Fruit fly (Drosophila melanogaster) whole organism, embryonic: ENCODE results near the gene TwdlX.

Source experiments
- CG10543 ChIP-seq: fragments of 200-800 bp; sonication (Bioruptor generic); optimal IDR thresholded peaks from 3 replicates; lab custom pipeline; 2017; ENCODE audit warnings: missing biosample characterization, mild to moderate bottlenecking, missing genetic modification characterization, moderate library complexity
- CG10565 ChIP-seq: fragments of 200-800 bp; sonication (Bioruptor generic); optimal IDR thresholded peaks from 3 replicates; lab custom pipeline; 2016; ENCODE audit warnings: missing biosample characterization, mild to moderate bottlenecking, missing genetic modification characterization
- CG12104 ChIP-seq: fragments of 200-800 bp; sonication (Bioruptor generic); optimal IDR thresholded peaks from 3 replicates; lab custom pipeline; 2016; ENCODE audit warnings: missing biosample characterization, missing genetic modification characterization
- CG14014 ChIP-seq: fragments of 200-800 bp; sonication (Bioruptor generic); IDR thresholded peaks from 2 replicates; pipeline ENCODE4 v1.3.6; 2022; ENCODE audit warnings: missing biosample characterization, missing genetic modification characterization
- CG14050 ChIP-seq: fragments of 200-800 bp; sonication (Bioruptor generic); IDR thresholded peaks from 3 replicates; pipeline ENCODE4 v1.3.6; 2022; ENCODE audit warnings: missing biosample characterization, missing genetic modification characterization
- CG16813 ChIP-seq: fragments of 200-800 bp; sonication (Bioruptor generic); IDR thresholded peaks from 3 replicates; pipeline ENCODE4 v1.3.6; 2022; ENCODE audit warnings: missing biosample characterization, missing genetic modification characterization; ENCODE audit not compliant: partially characterized antibody
- CG16863 ChIP-seq: fragments of 200-800 bp; sonication (Bioruptor generic); optimal IDR thresholded peaks from 3 replicates; lab custom pipeline; 2016; ENCODE audit warnings: missing biosample characterization, missing genetic modification characterization
- CG17385 ChIP-seq: fragments of 200-800 bp; sonication (Bioruptor generic); optimal IDR thresholded peaks from 3 replicates; lab custom pipeline; 2018; ENCODE audit warnings: missing biosample characterization, mild to moderate bottlenecking, missing genetic modification characterization
- CG3065 ChIP-seq: fragments of 200-800 bp; sonication (Bioruptor generic); optimal IDR thresholded peaks from 2 replicates; lab custom pipeline; 2016; ENCODE audit warnings: missing biosample characterization, missing genetic modification characterization
- CG31224 ChIP-seq: fragments of 200-800 bp; sonication (Bioruptor generic); IDR thresholded peaks from 2 replicates; pipeline ENCODE4 v1.3.6; 2022; ENCODE audit warnings: missing biosample characterization, missing genetic modification characterization
- CG3281 ChIP-seq: fragments of 200-800 bp; sonication (Bioruptor generic); optimal IDR thresholded peaks from 3 replicates; lab custom pipeline; 2017; ENCODE audit warnings: missing biosample characterization, mild to moderate bottlenecking, missing genetic modification characterization
- CG4328 ChIP-seq: fragments of 200-800 bp; sonication (Bioruptor generic); optimal IDR thresholded peaks from 3 replicates; lab custom pipeline; 2017; ENCODE audit warnings: missing biosample characterization, missing genetic modification reagents, missing genetic modification characterization
- CG4404 ChIP-seq: fragments of 200-800 bp; sonication (Bioruptor generic); IDR thresholded peaks from 2 replicates; pipeline ENCODE4 v1.3.6; 2022; ENCODE audit warnings: missing biosample characterization, missing genetic modification characterization
- CG4707 ChIP-seq: fragments of 200-800 bp; sonication (Bioruptor generic); optimal IDR thresholded peaks from 2 replicates; lab custom pipeline; 2018; ENCODE audit warnings: missing biosample characterization, mild to moderate bottlenecking, missing genetic modification characterization, moderate library complexity
- CG4820 ChIP-seq: fragments of 200-800 bp; sonication (Bioruptor generic); optimal IDR thresholded peaks from 3 replicates; lab custom pipeline; 2016; ENCODE audit warnings: missing biosample characterization, missing genetic modification characterization
- CG6791 ChIP-seq: fragments of 200-800 bp; sonication (Bioruptor generic); IDR thresholded peaks from 3 replicates; pipeline ENCODE4 v1.3.6; 2022; ENCODE audit warnings: missing biosample characterization, missing genetic modification characterization; ENCODE audit not compliant: partially characterized antibody
- CG8765 ChIP-seq: fragments of 200-800 bp; sonication (Bioruptor generic); IDR thresholded peaks from 2 replicates; pipeline ENCODE4 v1.3.6; 2022; ENCODE audit warnings: missing biosample characterization, missing genetic modification characterization
- CG8944 ChIP-seq: fragments of 200-800 bp; sonication (Bioruptor generic); optimal IDR thresholded peaks from 3 replicates; lab custom pipeline; 2016; ENCODE audit warnings: missing biosample characterization, missing genetic modification characterization
- CTCF ChIP-seq: fragments of 200-800 bp; sonication (Bioruptor generic); optimal IDR thresholded peaks from 2 replicates; lab custom pipeline; 2017; ENCODE audit warnings: missing biosample characterization, mild to moderate bottlenecking, missing genetic modification characterization, moderate library complexity
- CrebB ChIP-seq: fragments of 200-800 bp; sonication (Bioruptor generic); optimal IDR thresholded peaks from 3 replicates; lab custom pipeline; 2018; ENCODE audit warnings: missing biosample characterization, mild to moderate bottlenecking, missing genetic modification characterization
- Dad ChIP-seq: fragments of 200-800 bp; sonication (Bioruptor generic); optimal IDR thresholded peaks from 3 replicates; lab custom pipeline; 2016; ENCODE audit warnings: missing biosample characterization, missing genetic modification characterization
- Dll ChIP-seq: fragments of 200-800 bp; sonication (Bioruptor generic); IDR thresholded peaks from 4 replicates; pipeline ENCODE4 v1.3.6; 2022; ENCODE audit warnings: missing biosample characterization, missing genetic modification characterization; ENCODE audit not compliant: partially characterized antibody
- Eip74EF ChIP-seq, 2 experiments: fragments of 200-800 bp in 1 of 2; fragments of >200 bp in 1 of 2; sonication (Bioruptor generic) in 1 of 2; optimal IDR thresholded peaks; 2 replicates each; lab custom pipeline; 2017 to 2019; ENCODE audit warnings: missing biosample characterization in 2 of 2, missing genetic modification characterization in 2 of 2, mild to moderate bottlenecking in 1 of 2, moderate library complexity in 1 of 2
- Hmx ChIP-seq: fragments of 200-800 bp; sonication (Bioruptor generic); optimal IDR thresholded peaks from 2 replicates; lab custom pipeline; 2016; ENCODE audit warnings: missing biosample characterization, missing genetic modification characterization
- Kr ChIP-seq: fragments of 200-800 bp; sonication (Bioruptor generic); optimal IDR thresholded peaks from 2 replicates; lab custom pipeline; 2017; ENCODE audit warnings: missing biosample characterization, mild to moderate bottlenecking, missing genetic modification characterization
- Med ChIP-seq: fragments of 200-800 bp; sonication (Bioruptor generic); peaks from one replicate; lab custom pipeline; 2016; ENCODE audit warnings: missing biosample characterization, missing genetic modification characterization, mild to moderate bottlenecking, inconsistent platforms, moderate library complexity
- Mrtf ChIP-seq: fragments of 200-800 bp; sonication (Bioruptor generic); IDR thresholded peaks from 3 replicates; pipeline ENCODE4 v1.3.6; 2022; ENCODE audit warnings: missing biosample characterization, missing genetic modification characterization
- Nf-YA ChIP-seq: fragments of 200-800 bp; sonication (Bioruptor generic); IDR thresholded peaks from 2 replicates; pipeline ENCODE4 v1.3.6; 2022; ENCODE audit warnings: missing biosample characterization, missing genetic modification characterization
- Trl ChIP-seq, 3 experiments: fragments of >200 bp in 2 of 3; fragments of 200-800 bp in 1 of 3; sonication (Bioruptor generic) in 1 of 3; optimal IDR thresholded peaks; 2 replicates in 1 of 3; 3 replicates in 2 of 3; lab custom pipeline; 2016 to 2017; ENCODE audit warnings: missing biosample characterization in 1 of 3, missing genetic modification characterization in 1 of 3
- Vsx1 ChIP-seq: fragments of 200-800 bp; sonication (Bioruptor generic); optimal IDR thresholded peaks from 2 replicates; lab custom pipeline; 2017; ENCODE audit warnings: missing biosample characterization, mild to moderate bottlenecking, missing genetic modification characterization, missing genetic modification reagents
- Xbp1 ChIP-seq: fragments of 200-800 bp; sonication (Bioruptor generic); optimal IDR thresholded peaks from 3 replicates; lab custom pipeline; 2016; ENCODE audit warnings: missing biosample characterization, mild to moderate bottlenecking, missing genetic modification characterization
- ab ChIP-seq: fragments of 200-800 bp; sonication (Bioruptor generic); optimal IDR thresholded peaks from 2 replicates; lab custom pipeline; 2016; ENCODE audit warnings: missing biosample characterization, missing genetic modification characterization
- abd-A ChIP-seq: fragments of 200-800 bp; sonication (Bioruptor generic); optimal IDR thresholded peaks from 3 replicates; lab custom pipeline; 2019; ENCODE audit warnings: missing biosample characterization, mild to moderate bottlenecking, missing genetic modification characterization, moderate library complexity
- ap ChIP-seq: fragments of 200-800 bp; sonication (Bioruptor generic); IDR thresholded peaks from 2 replicates; pipeline ENCODE4 v1.3.6; 2022; ENCODE audit warnings: missing biosample characterization, missing genetic modification characterization
- cad ChIP-seq: fragments of >200 bp; optimal IDR thresholded peaks from 2 replicates; lab custom pipeline; 2017; ENCODE audit warnings: missing biosample characterization, missing genetic modification characterization
- kni ChIP-seq: fragments of 200-800 bp; sonication (Bioruptor generic); optimal IDR thresholded peaks from 3 replicates; lab custom pipeline; 2017; ENCODE audit warnings: mild to moderate bottlenecking, missing biosample characterization, missing genetic modification reagents, missing genetic modification characterization
- knrl ChIP-seq: fragments of 200-800 bp; sonication (Bioruptor generic); IDR thresholded peaks from 3 replicates; pipeline ENCODE4 v1.3.6; 2022; ENCODE audit warnings: missing biosample characterization, missing genetic modification characterization; ENCODE audit not compliant: partially characterized antibody
- lilli ChIP-seq: fragments of 200-800 bp; sonication (Bioruptor generic); optimal IDR thresholded peaks from 3 replicates; lab custom pipeline; 2016; ENCODE audit warnings: missing biosample characterization, missing genetic modification characterization
- org-1 ChIP-seq: fragments of 200-800 bp; sonication (Bioruptor generic); optimal IDR thresholded peaks from 2 replicates; lab custom pipeline; 2017; ENCODE audit warnings: missing biosample characterization, missing genetic modification characterization
- pb ChIP-seq: fragments of 200-800 bp; sonication (Bioruptor generic); optimal IDR thresholded peaks from 3 replicates; lab custom pipeline; 2016; ENCODE audit warnings: missing biosample characterization, missing genetic modification characterization
- rib ChIP-seq: fragments of 200-800 bp; sonication (Bioruptor generic); IDR thresholded peaks from 2 replicates; pipeline ENCODE4 v1.3.6; 2022; ENCODE audit warnings: missing biosample characterization, missing genetic modification characterization
- row ChIP-seq: fragments of 200-800 bp; sonication (Bioruptor generic); IDR thresholded peaks from 3 replicates; pipeline ENCODE4 v1.3.6; 2022; ENCODE audit warnings: missing biosample characterization, missing genetic modification characterization
- sens ChIP-seq: fragments of 200-800 bp; sonication (Bioruptor generic); peaks from one replicate; lab custom pipeline; 2016; ENCODE audit warnings: missing biosample characterization, missing genetic modification characterization
- seq ChIP-seq: fragments of 200-800 bp; sonication (Bioruptor generic); IDR thresholded peaks from 2 replicates; pipeline ENCODE4 v1.3.6; 2022; ENCODE audit warnings: missing biosample characterization, missing genetic modification characterization
- slbo ChIP-seq: fragments of 200-800 bp; sonication (Bioruptor generic); IDR thresholded peaks from 2 replicates; pipeline ENCODE4 v1.3.6; 2022; ENCODE audit warnings: missing biosample characterization, missing genetic modification characterization
- ssp ChIP-seq: fragments of 200-800 bp; sonication (Bioruptor generic); IDR thresholded peaks from 2 replicates; pipeline ENCODE4 v1.3.6; 2022; ENCODE audit warnings: missing biosample characterization, missing genetic modification characterization
- tap ChIP-seq: fragments of 200-800 bp; optimal IDR thresholded peaks from 3 replicates; lab custom pipeline; 2019; ENCODE audit warnings: missing biosample characterization, mild to moderate bottlenecking, missing genetic modification characterization, moderate library complexity
- unpg ChIP-seq: fragments of 200-800 bp; sonication (Bioruptor generic); optimal IDR thresholded peaks from 3 replicates; lab custom pipeline; 2018; ENCODE audit warnings: missing biosample characterization, mild to moderate bottlenecking, missing genetic modification characterization, moderate library complexity
- yki ChIP-seq: fragments of >200 bp; optimal IDR thresholded peaks from 3 replicates; lab custom pipeline; 2018

Gene TwdlX

DNA sequence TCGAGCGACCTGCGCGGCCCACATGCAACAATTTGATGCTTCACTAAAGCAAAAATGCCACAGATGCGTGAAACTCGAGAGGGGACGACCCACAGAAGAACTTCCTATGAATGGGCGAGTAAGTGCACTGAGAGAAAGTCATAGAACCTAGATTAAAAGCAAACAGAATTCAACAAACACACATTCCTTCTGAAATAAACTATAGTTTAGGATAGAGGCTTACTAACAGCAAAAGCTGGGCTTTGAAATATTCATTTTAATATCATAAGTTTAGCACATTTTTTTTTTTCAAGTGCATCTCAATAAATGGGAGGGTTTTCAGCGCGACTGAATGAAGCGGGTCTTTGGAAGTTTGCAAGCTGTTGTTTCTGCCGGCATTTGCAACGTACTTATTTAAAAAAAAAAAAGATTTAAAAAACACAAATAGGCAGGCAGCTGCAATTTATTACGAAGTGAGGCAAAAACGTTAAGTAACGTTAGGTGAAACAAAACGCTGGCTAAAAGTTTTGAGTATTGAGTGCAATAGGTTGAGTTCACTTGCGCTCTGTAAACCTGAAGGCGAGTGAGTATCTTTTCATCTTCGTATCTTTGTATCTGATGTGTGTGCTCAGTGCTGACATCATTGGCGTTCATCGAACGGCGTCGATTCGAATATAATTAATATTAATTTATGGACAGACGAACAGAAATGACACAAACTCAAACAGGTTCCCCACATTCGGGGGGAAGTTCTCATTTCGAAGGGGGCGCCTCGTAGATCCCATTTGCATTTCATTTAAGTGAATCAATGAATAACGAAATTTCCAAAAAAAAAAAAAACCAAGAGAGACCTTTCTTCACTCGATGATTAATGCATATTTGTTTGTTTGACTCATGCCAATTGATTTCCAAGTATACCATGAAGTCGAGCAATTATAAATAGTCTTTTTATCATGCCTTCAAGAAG lies 42.3 kb downstream of the TwdlX start (continued):
- TF ChIP-seq CG6791 (GFP tag; lab: Robert Waterston, UW) (no peak), seq (GFP tag; lab: Robert Waterston, UW) (no peak), Kr (no peak), CG12104 (GFP tag; lab: Kevin White, UChicago) (peak; percentile 5), CG4328 (GFP tag; lab: Kevin White, UChicago) (no peak), CG3281 (GFP tag; lab: Kevin White, UChicago) (no peak), Trl (optimal IDR thresholded peaks at IDR 0.05; lab: Kevin White, UChicago) (no peak), Trl (GFP tag; optimal IDR thresholded peaks at IDR 0.05; lab: Kevin White, UChicago) (peak; percentile 72), ap (GFP tag; lab: Robert Waterston, UW) (peak; percentile 59; the same call in 1 of the 2 replicates), Nf-YA (GFP tag; lab: Robert Waterston, UW) (peak; percentile 48; the same call in 1 of the 2 replicates), CG10565 (GFP tag; lab: Kevin White, UChicago) (no peak), CG4404 (GFP tag; lab: Robert Waterston, UW) (peak; percentile 76), pb (GFP tag; lab: Kevin White, UChicago) (peak; percentile 49), lilli (GFP tag; lab: Kevin White, UChicago) (peak; percentile 42), Mrtf (0 out of 3 replicates have a peak, but pooled peaks have one; percentile 16), CG31224 (GFP tag; lab: Robert Waterston, UW) (no peak), CG8765 (GFP tag; lab: Robert Waterston, UW) (peak; percentile 82), unpg (GFP tag; lab: Kevin White, UChicago) (peak; percentile 43), tap (tag; lab: Kevin White, UChicago) (peak; percentile 67), CTCF (no peak), CG16813 (GFP tag; lab: Robert Waterston, UW) (no peak), sens (GFP tag; lab: Kevin White, UChicago) (peak; percentile 96), CG8944 (GFP tag; lab: Kevin White, UChicago) (peak; percentile 9), Dad (GFP tag; lab: Kevin White, UChicago) (peak; percentile 61), rib (GFP tag; lab: Robert Waterston, UW) (no peak), CG16863 (GFP tag; lab: Kevin White, UChicago) (peak; percentile 43), row (GFP tag; lab: Robert Waterston, UW) (peak; percentile 63), Med (GFP tag; lab: Kevin White, UChicago) (peak; percentile 91), CG14014 (GFP tag; lab: Robert Waterston, UW) (peak; percentile 63), Xbp1 (GFP tag; lab: Kevin White, UChicago) (peak; percentile 38), ssp (GFP tag; lab: Robert Waterston, UW) (peak; percentile 47; the same call in 1 of the 2 replicates), CrebB (tag; lab: Kevin White, UChicago) (no peak), abd-A (tag; lab: Kevin White, UChicago) (no peak), Hmx (GFP tag; lab: Kevin White, UChicago) (no peak), Eip74EF (GFP tag; optimal IDR thresholded peaks at IDR 0.05; lab: Kevin White, UChicago) (peak in 1 of 2 experiments; percentile 40), CG4707 (no peak), Dll (GFP tag; lab: Robert Waterston, UW) (no peak), CG10543 (no peak), Vsx1 (GFP tag; lab: Kevin White, UChicago) (no peak), CG14050 (GFP tag; lab: Robert Waterston, UW) (no peak), knrl (GFP tag; lab: Robert Waterston, UW) (no peak), CG4820 (GFP tag; lab: Kevin White, UChicago) (peak; percentile 70), CG3065 (GFP tag; lab: Kevin White, UChicago) (no peak), slbo (no peak), kni (no peak), ab (no peak), yki (lab: Kevin White, UChicago) (no peak), CG17385 (no peak), org-1 (GFP tag; lab: Kevin White, UChicago) (peak; percentile 44), cad (no peak)
